Worm (Caenorhabditis elegans): ENCODE results near the gene T24F1.7.
A peak's percentile ranks its signal among the peaks of the same experiment; 100 is the strongest.

T24F1.7 gene

ce11 chrII:11336640-11337241, 24.4 kb downstream of the T24F1.7 start:
- TF ChIP-seq set-16 (GFP tag; IDR thresholded peaks at IDR 0.05) (peak; percentile 85), dmd-9 (GFP tag; IDR thresholded peaks at IDR 0.05) (no peak), ama-1 (optimal IDR thresholded peaks at IDR 0.05) (no peak), mxl-2 (GFP tag; conservative IDR thresholded peaks at IDR 0.05) (0 out of 2 replicates have a peak, but pooled peaks have one; percentile 5), ctbp-1 (GFP tag; IDR thresholded peaks at IDR 0.05) (no peak), aha-1 (tag) (peak; percentile 91), lir-3 (tag; optimal IDR thresholded peaks at IDR 0.05) (no peak), daf-12 (tag; optimal IDR thresholded peaks at IDR 0.05) (no peak), F49E8.2 (tag; optimal IDR thresholded peaks at IDR 0.05; ENCODE audit: borderline replicate concordance) (no peak), spr-3 (GFP tag; optimal IDR thresholded peaks at IDR 0.05) (peak; percentile 3), zip-2 (tag; optimal IDR thresholded peaks at IDR 0.05) (no peak), daf-16 (GFP tag; optimal IDR thresholded peaks at IDR 0.05) (no peak), daf-16 (tag; optimal IDR thresholded peaks at IDR 0.05) (no peak), lin-13 (GFP tag; optimal IDR thresholded peaks at IDR 0.05) (no peak), mdt-29 (GFP tag; IDR thresholded peaks at IDR 0.05) (no peak), arid-1 (GFP tag; conservative IDR thresholded peaks at IDR 0.05) (no peak), nhr-25 (tag; optimal IDR thresholded peaks at IDR 0.05; ENCODE audit: borderline replicate concordance, insufficient read depth) (no peak), F44E2.7 (GFP tag; IDR thresholded peaks at IDR 0.05) (no peak), dmd-6 (GFP tag; IDR thresholded peaks at IDR 0.05) (no peak), dpl-1 (GFP tag; optimal IDR thresholded peaks at IDR 0.05) (no peak), pqm-1 (tag; optimal IDR thresholded peaks at IDR 0.05) (no peak), dmd-8 (GFP tag; IDR thresholded peaks at IDR 0.05) (no peak), Y48G9A.11 (GFP tag; IDR thresholded peaks at IDR 0.05) (no peak), nhr-77 (tag; optimal IDR thresholded peaks at IDR 0.05) (no peak)

- TF ChIP-seq hlh-11 (tag; optimal IDR thresholded peaks at IDR 0.05) (peak; percentile 23), ama-1 (optimal IDR thresholded peaks at IDR 0.05) (peak; percentile 20), spr-1 (tag; optimal IDR thresholded peaks at IDR 0.05) (peak; percentile 38), T26A8.4 (GFP tag; IDR thresholded peaks at IDR 0.05) (peak; percentile 57), dmd-6 (GFP tag; IDR thresholded peaks at IDR 0.05) (no peak), arid-1 (GFP tag; conservative IDR thresholded peaks at IDR 0.05) (no peak)
These were observed 25.2 kb downstream of the T24F1.7 start, which contains the start of gene sqt-1 for ce11 chrII:11337497-11338040. sqt-1 (minus strand) TSS chrII:11337837.

DNA sequence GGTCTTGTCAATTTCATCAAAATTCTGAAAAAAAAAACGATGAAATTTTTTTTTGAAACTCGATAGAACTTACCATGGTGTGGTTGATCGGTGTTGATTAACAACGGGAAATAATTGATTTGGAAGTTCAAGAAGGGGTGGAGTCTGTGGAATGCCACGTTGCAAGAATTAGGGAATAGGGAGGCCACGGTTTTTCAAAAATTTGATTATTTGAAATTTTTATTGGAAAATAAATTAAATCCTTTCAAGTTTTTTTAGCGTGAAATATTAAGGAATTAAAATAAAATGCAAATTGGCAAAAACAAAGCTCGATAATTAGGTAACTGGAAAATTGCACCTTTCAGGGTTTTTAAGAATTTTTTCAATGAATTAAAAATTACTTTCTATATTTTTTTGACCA, 27.2 kb downstream of the T24F1.7 start, which contains the start of gene rmd-3:
TSS of gene rmd-3 (minus strand) at position 101 of the 400 bp plus-strand sequence.
- no peak for TF ChIP-seq ZK546.5 (tag; optimal IDR thresholded peaks at IDR 0.05)
- TF ChIP-seq ZK337.2 (GFP tag; IDR thresholded peaks at IDR 0.05) = no peak
- no peak for TF ChIP-seq cey-2 (tag; optimal IDR thresholded peaks at IDR 0.05; ENCODE audit: borderline replicate concordance, insufficient read depth)
- no peak for TF ChIP-seq madf-9 (GFP tag; conservative IDR thresholded peaks at IDR 0.05)

ce11 chrII:11343300-11343869, 31.1 kb downstream of the T24F1.7 start, which contains the start of gene lgc-20:
lgc-20 (minus strand) TSS chrII:11343610.
- TF ChIP-seq nhr-28 (tag; optimal IDR thresholded peaks at IDR 0.05) (no peak), aha-1 (tag) (peak; percentile 37), Y48G9A.11 (GFP tag; IDR thresholded peaks at IDR 0.05) (no peak), unc-62 (GFP tag; optimal IDR thresholded peaks at IDR 0.05 in 1 of 2) (peak in 1 of 2 experiments; percentile 51), unc-62 (tag; optimal IDR thresholded peaks at IDR 0.05) (no peak), daf-19 (GFP tag; conservative IDR thresholded peaks at IDR 0.05) (0 out of 2 replicates have a peak, but pooled peaks have one; percentile 75), daf-16 (GFP tag; optimal IDR thresholded peaks at IDR 0.05) (no peak), daf-16 (tag; optimal IDR thresholded peaks at IDR 0.05) (peak; percentile 20), ZK546.5 (tag; optimal IDR thresholded peaks at IDR 0.05) (no peak), lin-13 (GFP tag; optimal IDR thresholded peaks at IDR 0.05) (no peak), ctbp-1 (GFP tag; IDR thresholded peaks at IDR 0.05) (no peak), sdz-12 (GFP tag; optimal IDR thresholded peaks at IDR 0.05) (no peak), ZK337.2 (GFP tag; IDR thresholded peaks at IDR 0.05) (no peak)
